Worm (Caenorhabditis elegans): ENCODE results near the gene Y39E4B.13.

Y39E4B.13 gene

ce11 chrIII:13091072-13091538 is at the start of gene Y39E4B.13:
Gene Y39E4B.13 (plus strand): TSS chrIII:13091122.
- no peak for TF ChIP-seq unc-62 (GFP tag; optimal IDR thresholded peaks at IDR 0.05)

DNA sequence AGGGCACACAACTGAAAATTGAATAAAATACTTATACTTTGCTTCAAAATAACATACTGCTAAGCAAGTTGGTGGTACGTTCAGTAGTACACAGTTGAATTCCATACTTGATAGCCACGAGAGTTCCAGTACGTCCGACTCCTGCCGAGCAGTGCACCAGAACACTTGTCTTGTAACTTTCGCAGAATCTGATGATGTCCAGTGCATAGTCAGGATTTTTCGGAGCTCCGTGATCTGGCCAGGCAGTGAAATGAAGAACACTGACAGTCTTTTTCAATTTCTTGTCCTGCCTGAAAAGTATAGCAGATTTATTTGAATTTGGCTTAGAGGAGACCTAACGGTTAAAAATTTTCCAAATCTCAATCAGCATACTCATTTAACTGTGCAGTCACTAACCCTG is 41.0 kb upstream of the Y39E4B.13 start:
- TF ChIP-seq unc-62 (GFP tag; optimal IDR thresholded peaks at IDR 0.05): no peak

DNA sequence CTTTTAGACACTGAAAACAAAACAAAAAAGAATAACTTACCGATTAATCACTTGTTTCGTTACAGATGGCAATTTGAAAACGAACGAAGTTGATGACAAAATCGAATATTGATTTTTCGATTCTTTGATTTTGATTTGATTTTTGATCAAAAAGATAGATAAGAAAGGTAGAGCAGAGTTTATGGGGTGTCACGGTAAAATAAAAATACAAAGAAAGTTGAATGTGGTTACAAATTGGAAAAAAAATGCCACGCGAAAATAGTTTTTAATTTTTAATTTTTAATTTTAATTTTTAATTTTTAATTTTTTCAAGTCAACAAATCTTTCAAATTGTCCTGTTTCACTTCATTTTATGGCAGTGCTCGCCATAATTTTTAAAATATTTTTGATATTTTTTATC is 35.6 kb upstream of the Y39E4B.13 start, which contains the start of gene F54F12.1:
TSS of gene F54F12.1 (minus strand) at position 101 of the 400 bp plus-strand sequence.
- TF ChIP-seq unc-62 (GFP tag; optimal IDR thresholded peaks at IDR 0.05): no peak

DNA sequence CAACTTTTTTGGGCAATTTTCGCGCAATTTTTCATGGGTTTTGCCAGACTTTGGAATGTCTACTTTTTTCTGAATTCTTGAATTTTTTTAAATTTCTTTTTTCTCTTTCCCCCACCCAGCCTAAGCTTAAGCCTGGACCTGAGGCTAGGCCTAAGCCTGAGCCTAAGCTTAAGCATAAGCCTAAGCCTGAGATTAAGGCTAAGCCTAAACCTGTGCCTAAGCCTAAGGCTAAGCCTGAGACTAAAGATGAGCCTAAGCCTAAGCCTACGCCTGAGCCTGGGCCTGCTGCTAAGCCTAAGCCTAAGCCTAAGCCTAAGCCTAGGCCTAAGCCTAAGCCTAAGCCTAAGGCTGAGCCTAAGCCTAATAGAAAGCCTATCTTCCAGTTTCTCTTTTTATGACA is 34.7 kb upstream of the Y39E4B.13 start:
- no peak for TF ChIP-seq unc-62 (GFP tag; optimal IDR thresholded peaks at IDR 0.05)

DNA sequence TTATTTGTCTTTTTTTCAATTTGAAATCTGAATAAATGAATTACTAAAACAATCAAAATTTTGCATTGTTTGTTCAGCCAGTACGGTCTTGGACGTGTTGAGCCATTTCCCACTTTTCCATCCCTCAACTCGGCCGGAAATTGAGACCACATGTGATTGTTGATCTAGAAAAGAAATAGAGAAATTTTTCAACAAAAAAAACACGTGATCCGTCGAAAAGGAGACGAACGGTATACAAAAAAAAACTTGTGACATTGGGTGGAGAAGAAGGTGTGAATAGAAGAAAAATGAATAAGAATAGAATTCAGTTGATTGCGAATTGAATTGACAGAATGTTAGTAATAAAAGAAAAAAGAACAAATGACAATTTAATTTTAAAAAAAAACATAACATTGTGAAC is 34.2 kb upstream of the Y39E4B.13 start:
- no peak for TF ChIP-seq unc-62 (GFP tag; optimal IDR thresholded peaks at IDR 0.05)

DNA sequence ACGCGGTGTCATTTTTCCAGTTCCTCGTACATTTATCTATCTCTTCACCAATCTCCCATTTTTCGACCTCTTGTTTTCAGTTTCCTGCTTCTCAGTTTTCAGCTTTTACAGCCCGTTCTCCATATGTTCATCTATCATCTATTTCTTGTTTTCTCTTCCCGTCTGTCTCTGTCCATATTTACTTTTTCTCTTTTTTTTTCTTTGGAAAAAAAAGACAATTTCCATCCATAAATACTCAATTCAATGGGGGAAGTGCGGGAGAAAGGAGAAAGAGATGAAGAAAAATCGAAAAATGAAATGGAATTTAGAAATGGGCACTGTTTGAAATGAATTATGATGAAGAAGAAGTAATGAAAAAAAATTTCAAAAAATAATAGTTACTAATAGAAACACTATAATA is 32.8 kb upstream of the Y39E4B.13 start:
- TF ChIP-seq unc-62 (GFP tag; optimal IDR thresholded peaks at IDR 0.05): no peak

DNA sequence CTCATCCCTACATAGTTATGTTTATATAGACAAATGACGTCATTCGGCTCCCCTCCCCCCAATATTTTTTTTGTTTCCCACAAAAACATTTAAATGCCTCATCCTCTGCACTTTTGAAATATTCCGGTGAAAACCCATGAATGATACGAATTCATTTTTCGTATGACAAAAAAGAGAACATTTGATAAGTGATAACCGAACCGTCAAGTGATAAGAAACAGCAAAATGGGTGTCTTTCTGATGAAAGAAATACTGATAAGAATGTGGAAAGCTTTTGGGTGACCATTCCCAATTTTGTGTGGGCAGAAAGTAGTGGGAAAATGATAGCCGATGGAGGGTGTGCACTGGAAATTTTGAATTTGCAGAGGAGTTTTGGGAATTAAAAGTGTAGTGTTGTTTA is 31.6 kb upstream of the Y39E4B.13 start:
- TF ChIP-seq unc-62 (GFP tag; optimal IDR thresholded peaks at IDR 0.05): no peak

DNA sequence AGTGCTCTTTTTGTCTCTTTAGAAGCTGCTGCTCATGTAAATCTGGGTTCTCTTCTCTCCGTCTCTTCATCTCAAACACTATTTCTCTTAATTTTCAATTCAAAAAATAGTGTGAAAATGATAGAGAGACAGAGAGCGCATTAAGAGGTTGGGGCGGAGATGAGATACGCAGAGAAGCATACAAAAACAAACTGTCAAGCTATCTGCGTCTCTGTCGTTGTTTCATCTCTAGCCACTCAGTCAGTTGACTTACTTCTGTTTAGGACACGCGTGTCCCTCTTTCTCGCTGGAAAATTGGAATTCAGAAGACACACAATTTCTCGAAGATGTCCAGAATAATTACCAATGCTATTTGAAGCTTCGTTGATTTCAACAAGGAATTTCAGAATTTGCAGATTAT is 29.8 kb upstream of the Y39E4B.13 start:
- TF ChIP-seq unc-62 (GFP tag; optimal IDR thresholded peaks at IDR 0.05): no peak

DNA sequence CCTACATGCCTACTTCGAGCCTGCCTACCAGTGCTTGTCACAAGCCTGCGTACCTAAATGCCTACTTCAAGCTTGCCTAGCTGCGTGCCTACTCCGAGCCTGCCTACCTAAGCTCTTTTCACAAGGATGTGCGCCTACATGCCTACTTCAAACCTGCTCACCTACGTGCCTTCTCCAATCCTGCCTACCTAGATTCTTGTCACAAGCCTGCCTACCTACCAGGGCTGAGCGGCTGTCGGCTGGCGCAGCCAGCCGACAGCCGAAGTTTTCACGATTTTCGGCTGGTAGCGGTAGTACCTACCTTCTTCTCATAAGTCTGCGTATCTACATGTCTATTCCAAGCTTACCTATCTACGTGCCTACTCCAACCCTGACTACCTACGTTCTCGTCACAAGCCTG is 29.2 kb upstream of the Y39E4B.13 start:
- TF ChIP-seq unc-62 (GFP tag; optimal IDR thresholded peaks at IDR 0.05): no peak

DNA sequence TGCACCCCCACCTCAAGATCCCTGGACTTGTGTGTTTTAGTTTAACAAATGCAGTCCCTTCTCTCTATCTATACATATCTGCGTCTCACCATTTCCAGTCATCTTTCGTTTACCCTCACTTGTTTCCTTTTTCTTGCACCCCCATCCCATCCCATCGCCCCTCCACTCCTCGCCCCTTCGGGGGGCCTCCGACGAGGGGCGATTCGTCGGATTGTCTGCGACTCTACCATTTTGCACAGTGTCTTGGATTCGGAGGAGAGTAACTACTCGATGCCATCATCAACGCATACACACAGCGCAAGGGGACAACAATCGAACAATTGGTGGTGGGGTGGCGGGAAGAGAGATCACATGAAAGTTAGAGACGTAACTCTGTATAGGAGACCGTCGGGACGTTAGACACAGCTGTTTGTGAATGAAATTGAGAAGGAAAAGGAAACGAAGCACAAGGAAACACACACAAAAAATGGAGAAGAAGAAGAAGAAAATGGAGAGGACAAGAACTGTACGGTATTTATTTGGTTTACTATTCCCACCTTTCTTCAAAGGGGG is 28.4 kb upstream of the Y39E4B.13 start:
- no peak for TF ChIP-seq unc-62 (GFP tag; optimal IDR thresholded peaks at IDR 0.05)

DNA sequence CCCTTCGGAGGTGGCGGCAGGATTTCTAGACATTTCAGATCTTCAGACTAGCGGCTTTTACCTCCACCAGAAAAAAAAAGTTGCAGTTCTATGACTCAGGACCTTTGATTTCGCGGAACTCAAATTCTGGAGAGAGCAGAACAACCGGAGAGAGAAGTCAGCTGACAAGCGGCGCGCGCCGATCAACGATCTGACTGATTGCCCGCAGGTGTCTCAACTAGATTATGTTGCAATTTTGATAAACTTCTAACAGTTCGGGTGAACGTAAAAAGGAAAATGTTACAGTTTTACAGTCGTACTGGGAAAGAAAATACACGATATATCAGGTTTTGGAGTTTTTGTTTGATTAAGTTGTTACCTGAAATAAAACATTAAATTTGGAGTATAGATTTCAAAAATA is 27.9 kb upstream of the Y39E4B.13 start:
- no peak for TF ChIP-seq unc-62 (GFP tag; optimal IDR thresholded peaks at IDR 0.05)

DNA sequence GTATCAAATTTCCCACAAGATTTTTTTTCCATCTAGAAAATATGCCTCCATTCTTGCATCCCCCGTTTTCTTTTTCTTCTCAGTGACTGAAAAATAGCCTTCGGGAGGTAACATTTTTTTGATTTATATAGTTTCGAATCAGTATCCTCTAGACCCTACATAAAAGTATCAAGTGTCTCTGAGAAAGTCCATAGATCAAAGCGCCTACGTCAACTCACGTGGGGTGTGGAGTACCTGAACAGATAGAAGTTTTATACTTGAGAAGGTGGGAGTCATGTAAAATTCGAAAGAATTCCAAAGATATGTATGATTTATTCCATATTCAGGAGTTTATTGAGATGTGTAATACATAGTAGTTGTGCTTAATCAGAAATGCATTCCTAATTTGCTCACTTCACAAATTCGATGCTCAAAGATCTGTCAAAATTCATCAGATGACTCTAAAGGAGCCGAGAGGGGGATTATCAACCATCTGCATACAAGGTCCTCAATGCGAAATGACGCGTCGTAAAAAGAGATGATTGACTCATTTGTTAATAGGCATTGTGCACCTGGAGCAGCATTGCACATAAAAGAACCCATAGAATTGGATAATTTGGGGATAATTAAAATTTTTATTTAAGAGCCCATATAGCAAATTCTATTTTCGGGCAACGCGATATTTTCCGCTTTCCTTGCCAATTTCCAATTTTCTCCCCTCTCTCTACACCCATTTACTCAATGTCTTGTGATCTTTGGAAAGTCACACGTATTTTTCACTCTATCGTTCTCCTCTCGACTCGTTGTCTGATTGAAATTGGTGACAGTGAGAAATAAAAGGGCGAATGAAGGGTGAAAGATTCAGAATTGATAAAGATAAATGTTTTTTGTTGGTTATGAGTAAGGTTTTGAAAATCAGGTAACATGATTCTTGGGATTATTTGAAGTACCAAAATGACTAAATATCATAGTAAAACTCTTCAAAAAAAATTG is 26.4 kb upstream of the Y39E4B.13 start:
- no peak for TF ChIP-seq unc-62 (GFP tag; optimal IDR thresholded peaks at IDR 0.05)

DNA sequence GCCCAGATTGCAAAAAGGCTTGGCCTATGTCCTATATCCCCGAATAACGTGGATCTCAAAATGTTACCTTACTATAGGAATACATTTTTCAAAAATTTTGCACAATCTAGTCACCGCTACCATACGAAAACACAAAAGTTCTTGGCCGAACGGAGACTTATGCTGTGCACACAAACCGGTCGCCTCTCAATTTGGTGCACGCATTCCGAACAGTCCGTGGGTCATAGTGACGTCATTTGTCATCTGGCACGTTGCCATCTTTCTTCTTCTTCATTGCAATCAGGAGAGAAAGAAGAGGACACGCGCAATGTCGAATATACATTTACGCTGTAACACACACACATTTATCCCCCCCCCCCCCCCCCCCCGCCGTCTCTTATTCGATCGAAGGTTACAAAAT is 25.2 kb upstream of the Y39E4B.13 start:
- TF ChIP-seq unc-62 (GFP tag; optimal IDR thresholded peaks at IDR 0.05): no peak

DNA sequence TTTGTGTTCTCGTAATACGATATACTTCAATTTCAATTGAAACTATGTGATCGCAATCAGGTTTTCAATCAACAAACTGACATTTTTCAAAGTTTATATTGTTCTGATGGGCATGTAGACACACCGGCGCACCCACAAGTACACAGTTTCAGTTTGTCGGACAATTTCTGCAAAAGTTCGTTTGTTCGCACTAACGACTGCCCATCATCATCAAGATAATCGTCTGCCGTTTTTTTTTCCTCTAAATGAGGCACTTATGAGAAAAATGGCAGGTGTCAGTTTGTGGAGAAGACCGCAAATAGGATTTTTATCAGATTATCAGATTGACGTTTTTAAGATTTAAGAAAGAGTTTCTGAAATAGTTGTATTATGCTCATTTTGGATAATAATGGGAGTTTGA is 24.1 kb upstream of the Y39E4B.13 start:
- no peak for TF ChIP-seq unc-62 (GFP tag; optimal IDR thresholded peaks at IDR 0.05)

DNA sequence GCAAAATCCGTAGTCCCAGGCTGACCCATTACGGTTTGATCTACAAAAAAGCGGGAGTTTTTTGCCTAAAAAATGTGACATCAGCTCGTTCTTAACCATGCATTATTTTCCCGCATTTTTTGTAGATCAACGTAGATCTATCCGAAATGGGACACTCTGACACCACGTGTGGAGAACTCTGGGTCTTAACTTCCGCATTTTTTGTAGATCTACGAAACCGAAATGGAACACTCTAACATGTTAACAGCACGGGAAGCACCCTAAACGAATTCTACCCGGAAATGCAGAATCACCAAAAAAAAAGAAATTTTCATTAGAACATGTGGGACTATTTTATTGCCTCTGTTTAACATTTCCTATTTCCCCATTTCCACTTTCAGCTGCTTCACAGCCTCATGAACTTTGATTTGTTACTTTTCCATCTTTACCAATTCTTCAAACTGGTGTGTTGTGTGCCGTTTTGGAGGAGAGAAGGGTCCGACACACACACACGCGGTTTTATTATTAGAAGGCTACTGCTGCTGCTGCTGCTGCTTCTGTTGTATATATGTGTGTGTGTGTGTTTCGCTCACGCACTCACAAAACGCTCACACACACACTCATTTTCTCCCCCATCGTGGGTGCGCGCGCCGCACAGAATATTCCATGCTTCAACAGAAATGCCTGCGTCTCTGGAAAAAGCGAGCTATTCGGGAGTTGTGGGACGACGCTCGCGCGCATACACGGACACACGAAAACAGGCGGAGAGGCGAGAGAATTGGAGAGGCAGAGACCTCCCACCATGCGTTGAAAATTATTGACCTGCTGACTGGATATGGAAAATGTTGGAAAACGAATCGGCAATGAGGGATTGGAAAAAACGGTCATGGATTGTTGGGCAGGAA is 22.8 kb upstream of the Y39E4B.13 start:
- TF ChIP-seq unc-62 (GFP tag; optimal IDR thresholded peaks at IDR 0.05): no peak

DNA sequence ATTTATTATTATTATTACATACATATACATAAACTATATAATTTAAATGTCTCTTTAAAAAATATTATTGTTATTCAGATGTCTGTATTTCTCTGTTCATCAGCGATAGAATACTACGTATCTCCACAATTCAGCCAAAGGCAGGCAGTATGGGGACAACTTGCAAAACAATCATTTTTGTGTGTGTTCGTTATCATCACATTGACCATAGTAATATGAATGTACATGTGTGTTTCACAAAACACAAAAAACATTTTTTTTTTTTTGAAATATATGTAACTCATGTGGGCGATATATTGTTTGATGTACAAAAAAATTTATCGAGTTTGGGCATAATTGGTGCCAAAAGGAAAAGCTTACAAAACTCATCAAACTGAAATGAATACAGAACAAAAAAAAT is 21.5 kb upstream of the Y39E4B.13 start:
- TF ChIP-seq unc-62 (GFP tag; optimal IDR thresholded peaks at IDR 0.05): no peak
